Worm (Caenorhabditis elegans) whole organism, L2 larva: ENCODE results near the gene E01G4.3.

Experiments used
- C34F6.9 ChIP-seq: fragments of 150-350 bp; optimal IDR thresholded peaks from 2 replicates; lab custom pipeline; 2014; ENCODE audit warnings: missing biosample characterization, missing genetic modification characterization
- F13H6.1 ChIP-seq: sonication (generic microtip); optimal IDR thresholded peaks from 2 replicates; lab custom pipeline; 2016; ENCODE audit warnings: missing genetic modification characterization, missing compliant biosample characterization
- Y55F3AM.14 ChIP-seq: fragments of 200-800 bp; sonication (Bioruptor generic); optimal IDR thresholded peaks from 2 replicates; lab custom pipeline; 2018; ENCODE audit warnings: mild to moderate bottlenecking, missing genetic modification characterization, missing compliant biosample characterization
- ZK546.5 ChIP-seq: sonication (generic microtip); optimal IDR thresholded peaks from 2 replicates; lab custom pipeline; 2017; ENCODE audit warnings: missing biosample characterization, missing genetic modification characterization
- alr-1 ChIP-seq: fragments of 150-350 bp; optimal IDR thresholded peaks from 2 replicates; lab custom pipeline; 2014; ENCODE audit warnings: missing biosample characterization, missing genetic modification characterization
- ama-1 ChIP-seq: fragments of 150-350 bp; optimal IDR thresholded peaks from 2 replicates; lab custom pipeline; 2018; ENCODE audit warnings: inconsistent platforms
- blmp-1 ChIP-seq: sonication (generic microtip); optimal IDR thresholded peaks from 2 replicates; lab custom pipeline; 2017; ENCODE audit warnings: missing genetic modification characterization, mild to moderate bottlenecking, missing compliant biosample characterization, antibody characterized with exemption, moderate library complexity; ENCODE audit not compliant: insufficient read depth
- ceh-16 ChIP-seq: fragments of 150-350 bp; optimal IDR thresholded peaks from 2 replicates; lab custom pipeline; 2014; ENCODE audit warnings: missing biosample characterization, missing genetic modification characterization
- ceh-82 ChIP-seq: fragments of 150-350 bp; optimal IDR thresholded peaks from 2 replicates; lab custom pipeline; 2014; ENCODE audit warnings: missing biosample characterization, missing genetic modification characterization
- crh-2 ChIP-seq: sonication (generic microtip); optimal IDR thresholded peaks from 2 replicates; lab custom pipeline; 2017; ENCODE audit warnings: missing biosample characterization, missing genetic modification characterization
- dmd-4 ChIP-seq: sonication (generic microtip); optimal IDR thresholded peaks from 2 replicates; lab custom pipeline; 2017; ENCODE audit warnings: missing biosample characterization, missing genetic modification characterization
- egl-27 ChIP-seq: sonication (generic microtip); optimal IDR thresholded peaks from 3 replicates; lab custom pipeline; 2017; ENCODE audit warnings: missing biosample characterization, missing genetic modification reagents, missing genetic modification characterization
- elt-1 ChIP-seq: fragments of 150-350 bp; optimal IDR thresholded peaks from 2 replicates; lab custom pipeline; 2014; ENCODE audit warnings: missing biosample characterization, missing genetic modification characterization
- elt-3 ChIP-seq: sonication (generic microtip); optimal IDR thresholded peaks from 2 replicates; lab custom pipeline; 2017; ENCODE audit warnings: missing biosample characterization, missing genetic modification characterization
- fos-1 ChIP-seq: fragments of 150-350 bp; optimal IDR thresholded peaks from 2 replicates; lab custom pipeline; 2014; ENCODE audit warnings: missing biosample characterization, missing genetic modification characterization
- gmeb-1 ChIP-seq: fragments of 150-350 bp; optimal IDR thresholded peaks from 2 replicates; lab custom pipeline; 2014; ENCODE audit warnings: missing biosample characterization, missing genetic modification characterization
- lin-11 ChIP-seq: fragments of 150-350 bp; sonication (generic microtip); optimal IDR thresholded peaks from 2 replicates; lab custom pipeline; 2014; ENCODE audit warnings: missing biosample characterization, missing genetic modification characterization, inconsistent platforms, mixed read lengths
- lin-13 ChIP-seq: fragments of 150-350 bp; optimal IDR thresholded peaks from 2 replicates; lab custom pipeline; 2014; ENCODE audit warnings: missing biosample characterization, missing genetic modification reagents, missing genetic modification characterization
- lin-39 ChIP-seq: fragments of 150-350 bp; optimal IDR thresholded peaks from 2 replicates; lab custom pipeline; 2014; ENCODE audit warnings: missing biosample characterization, missing genetic modification reagents, missing genetic modification characterization
- lsy-2 ChIP-seq, 2 experiments: fragments of 150-350 bp in 1 of 2; sonication (generic microtip) in 1 of 2; optimal IDR thresholded peaks; 2 replicates each; lab custom pipeline; 2014 to 2017; ENCODE audit warnings: missing biosample characterization in 2 of 2, missing genetic modification characterization in 2 of 2
- mab-5 ChIP-seq: fragments of 150-350 bp; optimal IDR thresholded peaks from 2 replicates; lab custom pipeline; 2014; ENCODE audit warnings: missing biosample characterization, missing genetic modification characterization
- mbf-1 ChIP-seq: sonication (generic microtip); optimal IDR thresholded peaks from 2 replicates; lab custom pipeline; 2017; ENCODE audit warnings: missing biosample characterization, missing genetic modification characterization
- mdl-1 ChIP-seq, 2 experiments: fragments of 150-350 bp in 1 of 2; sonication (generic microtip) in 1 of 2; optimal IDR thresholded peaks; 2 replicates each; lab custom pipeline; 2017; ENCODE audit warnings: missing biosample characterization in 2 of 2, missing genetic modification characterization in 2 of 2
- nhr-10 ChIP-seq: sonication (generic microtip); optimal IDR thresholded peaks from 2 replicates; lab custom pipeline; 2017; ENCODE audit warnings: missing biosample characterization, missing genetic modification characterization
- nhr-12 ChIP-seq: fragments of 150-350 bp; optimal IDR thresholded peaks from 2 replicates; lab custom pipeline; 2014; ENCODE audit warnings: missing biosample characterization, missing genetic modification characterization
- nhr-129 ChIP-seq: fragments of 150-350 bp; optimal IDR thresholded peaks from 2 replicates; lab custom pipeline; 2014; ENCODE audit warnings: missing biosample characterization, missing genetic modification characterization
- nhr-21 ChIP-seq: fragments of 150-350 bp; optimal IDR thresholded peaks from 2 replicates; lab custom pipeline; 2014; ENCODE audit warnings: missing biosample characterization, missing genetic modification characterization
- nhr-23 ChIP-seq: fragments of 150-350 bp; optimal IDR thresholded peaks from 2 replicates; lab custom pipeline; 2014; ENCODE audit warnings: missing biosample characterization, missing genetic modification reagents, missing genetic modification characterization
- nhr-237 ChIP-seq: fragments of 150-350 bp; optimal IDR thresholded peaks from 2 replicates; lab custom pipeline; 2014; ENCODE audit warnings: missing biosample characterization, missing genetic modification characterization
- nhr-25 ChIP-seq: fragments of 150-350 bp; sonication (generic microtip); optimal IDR thresholded peaks from 3 replicates; lab custom pipeline; 2014; ENCODE audit warnings: missing biosample characterization, missing genetic modification characterization
- nhr-6 ChIP-seq: fragments of 150-350 bp; optimal IDR thresholded peaks from 2 replicates; lab custom pipeline; 2014; ENCODE audit warnings: missing biosample characterization, missing genetic modification characterization
- nhr-77 ChIP-seq: fragments of 150-350 bp; optimal IDR thresholded peaks from 2 replicates; lab custom pipeline; 2014; ENCODE audit warnings: missing biosample characterization, missing genetic modification characterization
- peb-1 ChIP-seq: fragments of 150-350 bp; optimal IDR thresholded peaks from 2 replicates; lab custom pipeline; 2014; ENCODE audit warnings: missing biosample characterization, missing genetic modification characterization
- sem-4 ChIP-seq: fragments of 150-350 bp; optimal IDR thresholded peaks from 2 replicates; lab custom pipeline; 2014; ENCODE audit warnings: missing biosample characterization, missing genetic modification reagents, missing genetic modification characterization
- sma-3 ChIP-seq: sonication (generic microtip); optimal IDR thresholded peaks from 2 replicates; lab custom pipeline; 2016; ENCODE audit warnings: missing genetic modification reagents, missing genetic modification characterization, missing compliant biosample characterization
- sma-9 ChIP-seq, 2 experiments: fragments of 150-350 bp in 1 of 2; sonication (generic microtip) in 1 of 2; optimal IDR thresholded peaks; 2 replicates each; lab custom pipeline; 2014 to 2016; ENCODE audit warnings: missing genetic modification characterization in 2 of 2, mild to moderate bottlenecking in 1 of 2, missing biosample characterization in 1 of 2, missing compliant biosample characterization in 1 of 2, missing genetic modification reagents in 1 of 2, moderate library complexity in 1 of 2
- snpc-4 ChIP-seq: fragments of 150-350 bp; optimal IDR thresholded peaks from 2 replicates; lab custom pipeline; 2014; ENCODE audit warnings: missing biosample characterization, missing genetic modification characterization
- unc-55 ChIP-seq: fragments of 150-350 bp; sonication (generic microtip); optimal IDR thresholded peaks from 3 replicates; lab custom pipeline; 2014; ENCODE audit warnings: missing biosample characterization, missing genetic modification reagents, missing genetic modification characterization
- unc-62 ChIP-seq: fragments of 150-350 bp; optimal IDR thresholded peaks from 2 replicates; lab custom pipeline; 2014; ENCODE audit warnings: missing biosample characterization, missing genetic modification reagents, missing genetic modification characterization
- zag-1 ChIP-seq: fragments of 150-350 bp; optimal IDR thresholded peaks from 2 replicates; lab custom pipeline; 2014; ENCODE audit warnings: missing biosample characterization, missing genetic modification characterization
- ztf-1 ChIP-seq: fragments of 200-800 bp; sonication (Bioruptor generic); conservative IDR thresholded peaks from 2 replicates; pipeline ENCODE4 v1.3.6; 2022; ENCODE audit warnings: missing genetic modification characterization, missing compliant biosample characterization
- ztf-11 ChIP-seq: sonication (generic microtip); optimal IDR thresholded peaks from 2 replicates; lab custom pipeline; 2017; ENCODE audit warnings: missing biosample characterization, missing genetic modification characterization
- ztf-4 ChIP-seq: fragments of 150-350 bp; optimal IDR thresholded peaks from 2 replicates; lab custom pipeline; 2014; ENCODE audit warnings: missing biosample characterization, missing genetic modification characterization

The E01G4.3 gene

ce11 chrII:13456622-13457021 is 12.8 kb downstream of the E01G4.3 start:
- TF ChIP-seq unc-62 (no peak), F13H6.1 (tag; lab: Kevin White, UChicago) (peak; percentile 20), unc-55 (GFP tag; lab: Kevin White, UChicago) (peak; percentile 29), ZK546.5 (no peak), Y55F3AM.14 (GFP tag; lab: Kevin White, UChicago) (no peak), zag-1 (tag; lab: Kevin White, UChicago) (no peak), sem-4 (tag; lab: Kevin White, UChicago) (no peak), C34F6.9 (peak; percentile 48), nhr-12 (tag; lab: Kevin White, UChicago) (no peak), lin-11 (tag; lab: Kevin White, UChicago) (no peak), fos-1 (peak; percentile 22), dmd-4 (tag; lab: Kevin White, UChicago) (no peak), nhr-237 (tag; lab: Kevin White, UChicago) (no peak), ztf-1 (no peak), egl-27 (tag; lab: Kevin White, UChicago) (no peak), alr-1 (tag; lab: Kevin White, UChicago) (no peak), mab-5 (no peak), snpc-4 (tag; lab: Kevin White, UChicago) (peak; percentile 58), crh-2 (tag; lab: Kevin White, UChicago) (peak; percentile 5), sma-9 (GFP tag; optimal IDR thresholded peaks at IDR 0.05; lab: Kevin White, UChicago) (peak; percentile 24), sma-9 (tag; optimal IDR thresholded peaks at IDR 0.05; lab: Kevin White, UChicago) (no peak), nhr-77 (tag; lab: Kevin White, UChicago) (no peak), nhr-129 (tag; lab: Kevin White, UChicago) (peak; percentile 27), nhr-6 (tag; lab: Kevin White, UChicago) (no peak)

DNA sequence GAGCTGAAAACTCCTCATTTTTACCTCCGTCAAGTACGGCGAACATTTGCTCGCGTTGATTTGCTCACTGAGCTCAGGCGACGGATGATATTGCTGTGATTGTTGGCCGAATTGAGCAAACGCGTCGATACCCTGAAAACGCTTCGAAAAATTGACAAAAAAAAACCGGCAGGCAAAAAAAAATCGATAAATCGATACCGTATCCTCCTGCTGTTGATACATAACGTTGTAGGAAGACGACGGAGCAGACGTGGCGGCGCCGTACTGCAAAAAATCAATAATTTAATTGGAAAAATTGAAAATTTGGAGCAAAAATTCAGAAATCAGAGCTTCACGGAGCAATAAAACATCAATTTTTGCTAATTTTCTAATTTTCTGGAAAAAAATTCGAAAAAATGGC is 14.6 kb downstream of the E01G4.3 start:
- no peak for TF ChIP-seq nhr-25 (tag; lab: Kevin White, UChicago)
- TF ChIP-seq ceh-16 (tag; lab: Kevin White, UChicago): no peak

DNA sequence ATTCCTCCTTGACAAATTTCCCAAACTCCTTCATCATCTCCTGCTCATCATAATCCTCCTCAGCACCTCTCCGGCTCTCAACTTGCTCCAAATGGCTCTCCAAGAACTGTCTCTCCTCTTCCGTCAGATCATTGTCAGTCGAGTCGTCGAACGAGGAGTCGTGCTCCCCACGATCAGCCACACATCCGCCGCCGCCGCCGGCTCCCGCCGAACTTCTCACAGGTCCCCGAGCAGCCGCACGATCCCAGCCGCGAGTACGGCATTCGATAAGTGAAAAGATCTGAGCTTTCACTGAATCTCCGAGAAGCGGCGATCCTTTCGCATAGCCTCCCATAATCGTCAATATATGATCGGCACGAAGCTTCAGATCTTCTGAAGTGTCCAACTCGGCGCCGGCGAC is 18.1 kb downstream of the E01G4.3 start:
- TF ChIP-seq Y55F3AM.14 (GFP tag; lab: Kevin White, UChicago) (no peak), mab-5 (no peak), unc-55 (GFP tag; lab: Kevin White, UChicago) (no peak), ztf-11 (tag; lab: Kevin White, UChicago) (no peak), nhr-23 (no peak), C34F6.9 (no peak), dmd-4 (tag; lab: Kevin White, UChicago) (no peak), nhr-237 (tag; lab: Kevin White, UChicago) (no peak), elt-1 (tag; lab: Kevin White, UChicago) (no peak), lin-39 (tag; lab: Kevin White, UChicago) (no peak)

ce11 chrII:13447668-13448067 is 21.7 kb downstream of the E01G4.3 start:
- TF ChIP-seq mbf-1: no peak
- TF ChIP-seq dmd-4 (tag; lab: Kevin White, UChicago): no peak
- TF ChIP-seq egl-27 (tag; lab: Kevin White, UChicago): peak; percentile 69
- peak; percentile 69 for TF ChIP-seq ztf-4
- no peak for TF ChIP-seq ceh-16 (tag; lab: Kevin White, UChicago)
- no peak for TF ChIP-seq nhr-10 (tag; lab: Kevin White, UChicago)
- peak; percentile 93 for TF ChIP-seq crh-2 (tag; lab: Kevin White, UChicago)
- TF ChIP-seq lin-13 (GFP tag; lab: Kevin White, UChicago): peak; percentile 92
- TF ChIP-seq elt-1 (tag; lab: Kevin White, UChicago): no peak
- no peak for TF ChIP-seq nhr-77 (tag; lab: Kevin White, UChicago)
- no peak for TF ChIP-seq peb-1 (tag; lab: Kevin White, UChicago)
- TF ChIP-seq F13H6.1 (tag; lab: Kevin White, UChicago): peak; percentile 66
- TF ChIP-seq nhr-237 (tag; lab: Kevin White, UChicago): no peak
- peak; percentile 7 for TF ChIP-seq blmp-1 (tag; lab: Kevin White, UChicago)
- TF ChIP-seq nhr-12 (tag; lab: Kevin White, UChicago): peak; percentile 18
- TF ChIP-seq lsy-2 (tag; optimal IDR thresholded peaks at IDR 0.05; lab: Kevin White, UChicago): peak; percentile 65 to 92
- TF ChIP-seq unc-55 (GFP tag; lab: Kevin White, UChicago): peak; percentile 96
- peak; percentile 85 for TF ChIP-seq sma-9 (GFP tag; optimal IDR thresholded peaks at IDR 0.05; lab: Kevin White, UChicago)
- TF ChIP-seq sma-9 (tag; optimal IDR thresholded peaks at IDR 0.05; lab: Kevin White, UChicago): no peak
- TF ChIP-seq nhr-21 (tag; lab: Kevin White, UChicago): peak; percentile 73
- peak; percentile 84 for TF ChIP-seq gmeb-1
- TF ChIP-seq mab-5: peak; percentile 74
- TF ChIP-seq sma-3 (GFP tag; lab: Kevin White, UChicago): peak; percentile 77
- TF ChIP-seq C34F6.9: peak; percentile 97
- TF ChIP-seq nhr-23: no peak
- TF ChIP-seq nhr-6 (tag; lab: Kevin White, UChicago): peak; percentile 81
- TF ChIP-seq unc-62: no peak
- no peak for TF ChIP-seq ztf-11 (tag; lab: Kevin White, UChicago)
- TF ChIP-seq nhr-129 (tag; lab: Kevin White, UChicago): peak; percentile 91
- peak; percentile 57 for TF ChIP-seq zag-1 (tag; lab: Kevin White, UChicago)
- peak; percentile 57 for TF ChIP-seq sem-4 (tag; lab: Kevin White, UChicago)
- TF ChIP-seq alr-1 (tag; lab: Kevin White, UChicago): no peak
- TF ChIP-seq mdl-1 (tag; optimal IDR thresholded peaks at IDR 0.05; lab: Kevin White, UChicago): peak in 1 of 2 experiments; percentile 54
- peak; percentile 60 for TF ChIP-seq lin-11 (tag; lab: Kevin White, UChicago)
- TF ChIP-seq ceh-82 (tag; lab: Kevin White, UChicago): peak; percentile 6
- peak; percentile 37 for TF ChIP-seq ama-1 (lab: Kevin White, UChicago)
- no peak for TF ChIP-seq ZK546.5
- TF ChIP-seq elt-3 (tag; lab: Kevin White, UChicago): no peak
